Worm (Caenorhabditis elegans) whole organism, late embryonic: ENCODE measurements around the gene par-5.

Source experiments
- C08G9.2 ChIP-seq: sonication (generic microtip); optimal IDR thresholded peaks from 2 replicates; lab custom pipeline; 2016; ENCODE audit warnings: mild to moderate bottlenecking, missing genetic modification characterization, moderate library complexity, missing compliant biosample characterization
- F13H6.1 ChIP-seq: sonication (generic microtip); optimal IDR thresholded peaks from 2 replicates; lab custom pipeline; 2016; ENCODE audit warnings: missing genetic modification characterization, missing compliant biosample characterization
- K02D7.2 ChIP-seq: sonication (generic microtip); optimal IDR thresholded peaks from 2 replicates; lab custom pipeline; 2017; ENCODE audit warnings: mild to moderate bottlenecking, missing genetic modification characterization, missing compliant biosample characterization
- ama-1 ChIP-seq: fragments of 150-350 bp; optimal IDR thresholded peaks from 2 replicates; lab custom pipeline; 2014
- ceh-48 ChIP-seq: sonication (generic microtip); optimal IDR thresholded peaks from 2 replicates; lab custom pipeline; 2016; ENCODE audit warnings: missing genetic modification characterization, inconsistent platforms, missing compliant biosample characterization
- nhr-11 ChIP-seq: fragments of 150-350 bp; optimal IDR thresholded peaks from 2 replicates; lab custom pipeline; 2014; ENCODE audit warnings: missing biosample characterization, missing genetic modification characterization
- pax-1 ChIP-seq: fragments of 150-350 bp; optimal IDR thresholded peaks from 2 replicates; lab custom pipeline; 2014; ENCODE audit warnings: missing biosample characterization, missing genetic modification characterization
- pha-2 ChIP-seq: sonication (generic microtip); optimal IDR thresholded peaks from 2 replicates; lab custom pipeline; 2017; ENCODE audit warnings: mild to moderate bottlenecking, missing genetic modification characterization, missing compliant biosample characterization
- pha-4 ChIP-seq: fragments of 150-350 bp; optimal IDR thresholded peaks from 2 replicates; lab custom pipeline; 2018; ENCODE audit warnings: missing biosample characterization, missing genetic modification reagents, missing genetic modification characterization
- sox-4 ChIP-seq: sonication (generic microtip); optimal IDR thresholded peaks from 2 replicates; lab custom pipeline; 2017; ENCODE audit warnings: mild to moderate bottlenecking, missing genetic modification characterization, inconsistent platforms, missing compliant biosample characterization
- ttx-3 ChIP-seq: sonication (generic microtip); optimal IDR thresholded peaks from 2 replicates; lab custom pipeline; 2016; ENCODE audit warnings: missing genetic modification reagents, missing genetic modification characterization, missing compliant biosample characterization
- unc-86 ChIP-seq: sonication (generic microtip); optimal IDR thresholded peaks from 2 replicates; lab custom pipeline; 2016; ENCODE audit warnings: missing genetic modification characterization, missing compliant biosample characterization

DNA sequence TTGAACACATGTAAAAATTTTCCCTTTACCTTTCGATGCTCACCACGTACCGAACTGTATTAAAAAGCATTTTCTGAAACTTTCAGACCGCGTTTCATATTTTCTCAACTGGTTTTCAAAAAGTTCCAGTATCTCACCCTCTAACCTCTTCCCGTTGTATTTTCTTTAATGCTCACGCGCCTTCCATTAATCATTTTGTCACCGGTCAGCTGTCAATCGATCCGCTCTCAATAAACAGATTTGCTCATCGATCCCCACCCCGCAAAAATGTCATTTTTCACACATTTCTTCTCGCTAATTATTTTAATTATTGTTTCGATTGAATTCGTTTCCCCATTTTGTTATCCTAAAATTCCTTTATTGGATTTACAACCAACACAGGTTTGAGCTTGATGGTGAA lies 42.7 kb downstream of the par-5 start, which contains the start of gene lpr-2:
- TF ChIP-seq C08G9.2 (tag; lab: Kevin White, UChicago) (no peak), unc-86 (tag; lab: Kevin White, UChicago) (no peak), ttx-3 (no peak), pha-4 (no peak), pha-2 (tag; lab: Kevin White, UChicago) (no peak), nhr-11 (tag; lab: Kevin White, UChicago) (no peak), K02D7.2 (no peak), pax-1 (no peak), ama-1 (lab: Kevin White, UChicago) (no peak), ceh-48 (tag; lab: Kevin White, UChicago) (no peak), F13H6.1 (tag; lab: Kevin White, UChicago) (no peak), sox-4 (tag; lab: Kevin White, UChicago) (no peak)
